Worm (Caenorhabditis elegans): ENCODE data around the gene cth-2.

ce11 chrII:7051778-7052177 lies 6.0 kb downstream of the cth-2 start, which contains the start of gene ZK1127.12:
- no peak for TF ChIP-seq egl-43 (GFP tag; IDR thresholded peaks at IDR 0.05)
- no peak for TF ChIP-seq nhr-237 (tag; optimal IDR thresholded peaks at IDR 0.05)
- TF ChIP-seq F26F4.8 (GFP tag; conservative IDR thresholded peaks at IDR 0.05), result no peak
- TF ChIP-seq lsy-2 (tag; optimal IDR thresholded peaks at IDR 0.05), result no peak

Measured in whole organism, L4 larva.